Worm (Caenorhabditis elegans) whole organism, early embryonic: ENCODE measurements around the gene nduv-3.

Source experiments
- B0310.2 ChIP-seq: sonication (generic microtip); optimal IDR thresholded peaks from 2 replicates; lab custom pipeline; 2016; ENCODE audit warnings: mild to moderate bottlenecking, missing genetic modification characterization, missing compliant biosample characterization
- F13C5.2 ChIP-seq: sonication (generic microtip); optimal IDR thresholded peaks from 2 replicates; lab custom pipeline; 2017; ENCODE audit warnings: mild to moderate bottlenecking, missing genetic modification characterization, inconsistent platforms, missing compliant biosample characterization
- aly-1 ChIP-seq: sonication (generic microtip); optimal IDR thresholded peaks from 2 replicates; lab custom pipeline; 2016; ENCODE audit warnings: missing genetic modification characterization, missing compliant biosample characterization
- ama-1 ChIP-seq: fragments of 150-350 bp; optimal IDR thresholded peaks from 2 replicates; lab custom pipeline; 2014
- ceh-13 ChIP-seq: fragments of 200-800 bp; sonication (Bioruptor generic); optimal IDR thresholded peaks from 2 replicates; lab custom pipeline; 2018; ENCODE audit warnings: mild to moderate bottlenecking, missing genetic modification characterization, missing compliant biosample characterization
- ceh-36 ChIP-seq: sonication (generic microtip); optimal IDR thresholded peaks from 2 replicates; lab custom pipeline; 2016; ENCODE audit warnings: missing genetic modification characterization, inconsistent platforms, missing compliant biosample characterization
- ets-7 ChIP-seq: sonication (generic microtip); optimal IDR thresholded peaks from 2 replicates; lab custom pipeline; 2016; ENCODE audit warnings: missing genotype, missing genetic modification characterization, missing compliant biosample characterization
- flt-1 ChIP-seq: fragments of 200-800 bp; sonication (Bioruptor generic); IDR thresholded peaks from 2 replicates; pipeline ENCODE4 v1.3.6; 2022; ENCODE audit warnings: missing genetic modification characterization, missing compliant biosample characterization
- hmbx-1 ChIP-seq: sonication (generic microtip); optimal IDR thresholded peaks from 2 replicates; lab custom pipeline; 2016; ENCODE audit warnings: mild to moderate bottlenecking, missing genetic modification characterization, missing compliant biosample characterization
- hmg-4 ChIP-seq: fragments of 200-800 bp; sonication (Bioruptor generic); optimal IDR thresholded peaks from 2 replicates; lab custom pipeline; 2018; ENCODE audit warnings: mild to moderate bottlenecking, missing genetic modification characterization, missing compliant biosample characterization
- hnd-1 ChIP-seq: sonication (generic microtip); optimal IDR thresholded peaks from 2 replicates; lab custom pipeline; 2016; ENCODE audit warnings: missing genetic modification characterization, missing compliant biosample characterization
- pes-1 ChIP-seq: fragments of 200-800 bp; sonication (Bioruptor generic); IDR thresholded peaks from 2 replicates; pipeline ENCODE4 v1.3.6; 2022; ENCODE audit warnings: missing genetic modification reagents, missing genetic modification characterization, missing compliant biosample characterization
- scrt-1 ChIP-seq: fragments of 200-800 bp; sonication (Bioruptor generic); IDR thresholded peaks from 2 replicates; pipeline ENCODE4 v1.3.6; 2022; ENCODE audit warnings: missing genetic modification characterization, missing compliant biosample characterization
- sea-1 ChIP-seq: fragments of 200-800 bp; sonication (Bioruptor generic); conservative IDR thresholded peaks from 2 replicates; pipeline ENCODE4 v1.3.6; 2022; ENCODE audit warnings: missing genetic modification characterization, missing compliant biosample characterization
- tbx-11 ChIP-seq: fragments of 200-800 bp; sonication (Bioruptor generic); IDR thresholded peaks from 2 replicates; pipeline ENCODE4 v1.3.6; 2022; ENCODE audit warnings: missing genetic modification characterization, missing compliant biosample characterization
- tbx-37 ChIP-seq: fragments of 200-800 bp; sonication (Bioruptor generic); conservative IDR thresholded peaks from 2 replicates; pipeline ENCODE4 v1.3.6; 2022; ENCODE audit warnings: missing genetic modification reagents, missing genetic modification characterization, missing compliant biosample characterization
- tra-4 ChIP-seq: sonication (generic microtip); optimal IDR thresholded peaks from 2 replicates; lab custom pipeline; 2017; ENCODE audit warnings: missing genetic modification characterization, missing compliant biosample characterization

nduv-3 gene

ce11 chrIV:2628171-2628570 is 12.9 kb upstream of the nduv-3 start, which contains the start of gene ngn-1:
Gene ngn-1, minus strand, starts transcription at chrIV:2628271.
- TF ChIP-seq aly-1 (no peak), scrt-1 (no peak), flt-1 (GFP tag; lab: Robert Waterston, UW) (no peak), pes-1 (GFP tag; lab: Robert Waterston, UW) (no peak), sea-1 (no peak), tra-4 (no peak), hnd-1 (no peak), tbx-11 (GFP tag; lab: Robert Waterston, UW) (no peak), hmg-4 (GFP tag; lab: Kevin White, UChicago) (no peak), tbx-37 (GFP tag; lab: Robert Waterston, UW) (no peak), ceh-36 (tag; lab: Kevin White, UChicago) (no peak), ceh-13 (GFP tag; lab: Kevin White, UChicago) (no peak)

ce11 chrIV:2630145-2630544 is 11.0 kb upstream of the nduv-3 start:
- no peak for TF ChIP-seq sea-1
- no peak for TF ChIP-seq pes-1 (GFP tag; lab: Robert Waterston, UW)
- peak; percentile 55 for TF ChIP-seq ceh-36 (tag; lab: Kevin White, UChicago)

DNA sequence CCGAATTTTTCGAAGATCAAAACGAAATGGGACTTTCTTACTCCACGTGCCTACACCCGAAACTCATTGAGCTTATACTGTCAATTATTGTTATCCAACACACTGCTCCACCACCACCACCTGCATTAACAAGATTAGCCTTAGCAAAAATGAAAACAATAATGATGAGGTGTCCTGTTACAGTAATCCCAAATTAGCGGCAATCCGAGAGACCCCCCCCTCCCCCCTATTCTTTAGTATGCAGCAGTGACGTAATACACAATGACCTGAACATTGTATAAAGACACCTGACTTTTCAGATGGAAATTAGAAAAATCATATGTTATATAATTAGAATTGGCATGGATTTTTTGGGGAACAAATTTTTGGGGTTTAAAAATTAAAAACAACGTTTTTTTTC is 6.1 kb upstream of the nduv-3 start:
- TF ChIP-seq F13C5.2 (tag; lab: Kevin White, UChicago) (no peak), tra-4 (no peak), hnd-1 (no peak), hmg-4 (GFP tag; lab: Kevin White, UChicago) (no peak), scrt-1 (no peak), ceh-36 (tag; lab: Kevin White, UChicago) (no peak), tbx-37 (GFP tag; lab: Robert Waterston, UW) (no peak), hmbx-1 (tag; lab: Kevin White, UChicago) (no peak), B0310.2 (no peak), ceh-13 (GFP tag; lab: Kevin White, UChicago) (no peak), ets-7 (tag; lab: Kevin White, UChicago) (no peak), flt-1 (GFP tag; lab: Robert Waterston, UW) (no peak), ama-1 (no peak), aly-1 (no peak), pes-1 (GFP tag; lab: Robert Waterston, UW) (no peak), sea-1 (no peak), tbx-11 (GFP tag; lab: Robert Waterston, UW) (no peak)

ce11 chrIV:2639666-2640273 is 1.3 kb upstream of the nduv-3 start:
- TF ChIP-seq pes-1 (GFP tag; lab: Robert Waterston, UW) (peak; percentile 71), tra-4 (no peak), ama-1 (no peak), aly-1 (no peak), scrt-1 (peak; percentile 75; the same call in 1 of the 2 replicates), tbx-11 (GFP tag; lab: Robert Waterston, UW) (peak; percentile 73), ets-7 (tag; lab: Kevin White, UChicago) (peak; percentile 21), ceh-36 (tag; lab: Kevin White, UChicago) (peak; percentile 64), B0310.2 (peak; percentile 21), ceh-13 (GFP tag; lab: Kevin White, UChicago) (no peak), sea-1 (peak; percentile 82), hmg-4 (GFP tag; lab: Kevin White, UChicago) (peak; percentile 12), flt-1 (GFP tag; lab: Robert Waterston, UW) (peak; percentile 67), F13C5.2 (tag; lab: Kevin White, UChicago) (no peak), hmbx-1 (tag; lab: Kevin White, UChicago) (peak; percentile 47), tbx-37 (GFP tag; lab: Robert Waterston, UW) (peak; percentile 52; the same call in 1 of the 2 replicates), hnd-1 (peak; percentile 4)

ce11 chrIV:2642054-2642453 is 944 bp downstream of the nduv-3 start:
- TF ChIP-seq tra-4 (no peak), hmg-4 (GFP tag; lab: Kevin White, UChicago) (no peak)

ce11 chrIV:2642673-2643072 is 1.6 kb downstream of the nduv-3 start, which contains the start of gene ric-8:
Gene ric-8, plus strand, starts transcription at chrIV:2642973.
- TF ChIP-seq ceh-13 (GFP tag; lab: Kevin White, UChicago) (no peak), hmg-4 (GFP tag; lab: Kevin White, UChicago) (no peak), tra-4 (no peak), B0310.2 (no peak), sea-1 (no peak), aly-1 (no peak), hmbx-1 (tag; lab: Kevin White, UChicago) (no peak)

ce11 chrIV:2650031-2650430 is 8.9 kb downstream of the nduv-3 start:
- TF ChIP-seq hmbx-1 (tag; lab: Kevin White, UChicago) (no peak), ets-7 (tag; lab: Kevin White, UChicago) (no peak), hmg-4 (GFP tag; lab: Kevin White, UChicago) (no peak), tra-4 (no peak), scrt-1 (no peak), B0310.2 (no peak), pes-1 (GFP tag; lab: Robert Waterston, UW) (no peak), hnd-1 (no peak), sea-1 (no peak)

DNA sequence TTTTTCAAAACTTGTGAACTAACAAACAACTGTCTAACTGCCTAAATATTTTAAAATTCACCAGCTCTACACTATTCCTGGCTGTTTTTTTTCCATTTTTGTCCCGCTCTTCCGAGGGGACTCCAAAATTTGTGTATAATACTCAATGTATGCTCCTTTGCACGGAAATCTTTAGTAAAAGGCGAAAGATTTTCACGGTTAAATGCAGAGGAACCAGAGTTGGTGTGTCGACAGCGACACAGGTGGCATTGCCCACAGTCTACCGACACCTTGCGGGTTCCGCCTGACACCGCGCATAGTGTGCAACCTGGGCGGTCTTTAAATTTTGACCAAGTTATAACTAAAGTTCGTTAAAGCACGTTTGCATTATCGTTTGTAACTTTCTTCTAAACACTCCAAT is 13.9 kb downstream of the nduv-3 start:
- TF ChIP-seq ets-7 (tag; lab: Kevin White, UChicago) (no peak), hnd-1 (no peak), tbx-11 (GFP tag; lab: Robert Waterston, UW) (no peak), tra-4 (no peak), flt-1 (GFP tag; lab: Robert Waterston, UW) (no peak), B0310.2 (no peak), tbx-37 (GFP tag; lab: Robert Waterston, UW) (no peak), F13C5.2 (tag; lab: Kevin White, UChicago) (no peak), ama-1 (no peak), pes-1 (GFP tag; lab: Robert Waterston, UW) (no peak), ceh-13 (GFP tag; lab: Kevin White, UChicago) (no peak), hmg-4 (GFP tag; lab: Kevin White, UChicago) (no peak)
